Fruit fly (Drosophila melanogaster) whole organism, embryonic: Measurements from ENCODE around the gene CG33306.

Experiments
- Ada2b ChIP-seq: fragments of 200-800 bp; sonication (Bioruptor generic); IDR thresholded peaks from 2 replicates; pipeline ENCODE4 v1.3.6; 2022; ENCODE audit warnings: missing biosample characterization, missing genetic modification characterization
- Bgb ChIP-seq: fragments of 200-800 bp; sonication (Bioruptor generic); IDR thresholded peaks from 2 replicates; pipeline ENCODE4 v1.3.6; 2022; ENCODE audit warnings: missing biosample characterization, missing genetic modification characterization; ENCODE audit not compliant: partially characterized antibody
- C15 ChIP-seq: fragments of 200-800 bp; sonication (Bioruptor generic); IDR thresholded peaks from 3 replicates; pipeline ENCODE4 v1.3.6; 2022; ENCODE audit warnings: missing biosample characterization, missing genetic modification characterization
- CG14710 ChIP-seq: fragments of 200-800 bp; sonication (Bioruptor generic); optimal IDR thresholded peaks from 3 replicates; lab custom pipeline; 2019; ENCODE audit warnings: missing biosample characterization, mild to moderate bottlenecking, missing genetic modification characterization, moderate library complexity
- CG15479 ChIP-seq: fragments of 200-800 bp; sonication (Bioruptor generic); optimal IDR thresholded peaks from 3 replicates; lab custom pipeline; 2019; ENCODE audit warnings: missing biosample characterization, mild to moderate bottlenecking, missing genetic modification characterization, moderate library complexity
- CG16815 ChIP-seq: fragments of 200-800 bp; sonication (Bioruptor generic); optimal IDR thresholded peaks from 3 replicates; lab custom pipeline; 2017; ENCODE audit warnings: missing biosample characterization, mild to moderate bottlenecking, missing genetic modification characterization
- CG17829 ChIP-seq: fragments of 200-800 bp; optimal IDR thresholded peaks from 2 replicates; lab custom pipeline; 2019; ENCODE audit warnings: missing biosample characterization, mild to moderate bottlenecking, missing genetic modification characterization, moderate library complexity
- CG2199 ChIP-seq: fragments of 200-800 bp; sonication (Bioruptor generic); IDR thresholded peaks from 3 replicates; pipeline ENCODE4 v1.3.6; 2022; ENCODE audit warnings: missing biosample characterization, missing genetic modification characterization
- CG2712 ChIP-seq: fragments of 200-800 bp; optimal IDR thresholded peaks from 3 replicates; lab custom pipeline; 2019; ENCODE audit warnings: missing biosample characterization, mild to moderate bottlenecking, missing genetic modification characterization, moderate library complexity
- CG30020 ChIP-seq: fragments of 200-800 bp; optimal IDR thresholded peaks from 2 replicates; lab custom pipeline; 2019; ENCODE audit warnings: missing biosample characterization, mild to moderate bottlenecking, missing genetic modification characterization, moderate library complexity
- CG32532 ChIP-seq: fragments of 200-800 bp; sonication (Bioruptor generic); IDR thresholded peaks from 2 replicates; pipeline ENCODE4 v1.3.6; 2022; ENCODE audit warnings: missing biosample characterization, missing genetic modification characterization
- CG4820 ChIP-seq: fragments of 200-800 bp; sonication (Bioruptor generic); optimal IDR thresholded peaks from 3 replicates; lab custom pipeline; 2016; ENCODE audit warnings: missing biosample characterization, missing genetic modification characterization
- CG9797 ChIP-seq: fragments of 200-800 bp; sonication (Bioruptor generic); optimal IDR thresholded peaks from 3 replicates; lab custom pipeline; 2018; ENCODE audit warnings: missing biosample characterization, mild to moderate bottlenecking, missing genetic modification characterization
- CTCF ChIP-seq: fragments of 200-800 bp; sonication (Bioruptor generic); optimal IDR thresholded peaks from 2 replicates; lab custom pipeline; 2017; ENCODE audit warnings: missing biosample characterization, mild to moderate bottlenecking, missing genetic modification characterization, moderate library complexity
- Deaf1 ChIP-seq: fragments of 200-800 bp; optimal IDR thresholded peaks from 3 replicates; lab custom pipeline; 2019; ENCODE audit warnings: missing biosample characterization, mild to moderate bottlenecking, missing genetic modification characterization, moderate library complexity
- Med ChIP-seq: fragments of 200-800 bp; sonication (Bioruptor generic); peaks from one replicate; lab custom pipeline; 2016; ENCODE audit warnings: missing biosample characterization, missing genetic modification characterization, mild to moderate bottlenecking, inconsistent platforms, moderate library complexity
- Myb ChIP-seq: fragments of 200-800 bp; sonication (Bioruptor generic); optimal IDR thresholded peaks from 2 replicates; lab custom pipeline; 2016; ENCODE audit warnings: missing biosample characterization, missing genetic modification characterization
- Opbp ChIP-seq: fragments of 200-800 bp; sonication (Bioruptor generic); IDR thresholded peaks from 3 replicates; pipeline ENCODE4 v1.3.6; 2022; ENCODE audit warnings: missing biosample characterization, missing genetic modification characterization; ENCODE audit not compliant: partially characterized antibody
- Stat92E ChIP-seq, 3 experiments: fragments of >200 bp in 2 of 3; fragments of 200-800 bp in 1 of 3; sonication (Bioruptor generic) in 1 of 3; optimal IDR thresholded peaks; 2 replicates each; lab custom pipeline; 2017 to 2019; ENCODE audit warnings: missing biosample characterization in 3 of 3, missing genetic modification characterization in 3 of 3, mild to moderate bottlenecking in 1 of 3, moderate library complexity in 1 of 3
- amos ChIP-seq: fragments of 200-800 bp; sonication (Bioruptor generic); IDR thresholded peaks from 2 replicates; pipeline ENCODE4 v1.3.6; 2022; ENCODE audit warnings: missing biosample characterization, missing genetic modification characterization; ENCODE audit not compliant: partially characterized antibody
- ase ChIP-seq: fragments of 200-800 bp; sonication (Bioruptor generic); IDR thresholded peaks from 3 replicates; pipeline ENCODE4 v1.3.6; 2022; ENCODE audit warnings: missing biosample characterization, missing genetic modification characterization
- chn ChIP-seq: fragments of 200-800 bp; sonication (Bioruptor generic); optimal IDR thresholded peaks from 2 replicates; lab custom pipeline; 2016; ENCODE audit warnings: missing biosample characterization, missing genetic modification characterization
- corto ChIP-seq: fragments of 200-800 bp; sonication (Bioruptor generic); optimal IDR thresholded peaks from 2 replicates; lab custom pipeline; 2016; ENCODE audit warnings: missing biosample characterization, mild to moderate bottlenecking, missing genetic modification characterization, moderate library complexity
- cwo ChIP-seq: fragments of 200-800 bp; sonication (Bioruptor generic); optimal IDR thresholded peaks from 3 replicates; lab custom pipeline; 2017; ENCODE audit warnings: missing biosample characterization, missing genetic modification characterization, mild to moderate bottlenecking, moderate library complexity, missing genetic modification reagents
- exex ChIP-seq: fragments of 200-800 bp; sonication (Bioruptor generic); optimal IDR thresholded peaks from 4 replicates; lab custom pipeline; 2018; ENCODE audit warnings: missing biosample characterization, mild to moderate bottlenecking, missing genetic modification characterization, moderate library complexity
- grn ChIP-seq: fragments of 200-800 bp; sonication (Bioruptor generic); optimal IDR thresholded peaks from 3 replicates; lab custom pipeline; 2017; ENCODE audit warnings: missing biosample characterization, missing genetic modification characterization
- knrl ChIP-seq: fragments of 200-800 bp; sonication (Bioruptor generic); IDR thresholded peaks from 3 replicates; pipeline ENCODE4 v1.3.6; 2022; ENCODE audit warnings: missing biosample characterization, missing genetic modification characterization; ENCODE audit not compliant: partially characterized antibody
- lbe ChIP-seq: fragments of 200-800 bp; sonication (Bioruptor generic); optimal IDR thresholded peaks from 2 replicates; lab custom pipeline; 2016; ENCODE audit warnings: missing biosample characterization, mild to moderate bottlenecking, missing genetic modification characterization
- lmd ChIP-seq: fragments of 200-800 bp; sonication (Bioruptor generic); IDR thresholded peaks from 2 replicates; pipeline ENCODE4 v1.3.6; 2022; ENCODE audit warnings: missing biosample characterization, missing genetic modification characterization
- mirr ChIP-seq: fragments of 200-800 bp; sonication (Bioruptor generic); optimal IDR thresholded peaks from 3 replicates; lab custom pipeline; 2018; ENCODE audit warnings: missing biosample characterization, mild to moderate bottlenecking, missing genetic modification characterization
- nerfin-1 ChIP-seq: fragments of 200-800 bp; sonication (Bioruptor generic); optimal IDR thresholded peaks from 3 replicates; lab custom pipeline; 2019; ENCODE audit warnings: missing biosample characterization, mild to moderate bottlenecking, missing genetic modification characterization, moderate library complexity
- pan ChIP-seq, 4 experiments: fragments of >200 bp in 3 of 4; fragments of 200-800 bp in 1 of 4; sonication (Bioruptor generic) in 1 of 4; optimal IDR thresholded peaks in 3 of 4; IDR thresholded peaks in 1 of 4; 2 replicates each; pipeline versions ENCODE4 v1.3.6 to Lab custom; 2017 to 2022; ENCODE audit warnings: missing biosample characterization in 2 of 4, missing genetic modification characterization in 2 of 4, mixed read lengths in 1 of 4
- psq ChIP-seq: fragments of 200-800 bp; sonication (Bioruptor generic); optimal IDR thresholded peaks from 2 replicates; lab custom pipeline; 2017; ENCODE audit warnings: missing biosample characterization, missing genetic modification characterization
- rib ChIP-seq: fragments of 200-800 bp; sonication (Bioruptor generic); IDR thresholded peaks from 2 replicates; pipeline ENCODE4 v1.3.6; 2022; ENCODE audit warnings: missing biosample characterization, missing genetic modification characterization
- stwl ChIP-seq: fragments of 200-800 bp; sonication (Bioruptor generic); optimal IDR thresholded peaks from 3 replicates; lab custom pipeline; 2018; ENCODE audit warnings: missing biosample characterization, mild to moderate bottlenecking, missing genetic modification characterization, moderate library complexity
- sug ChIP-seq: fragments of 200-800 bp; optimal IDR thresholded peaks from 2 replicates; lab custom pipeline; 2019; ENCODE audit warnings: missing biosample characterization, mild to moderate bottlenecking, missing genetic modification characterization, moderate library complexity
- trem ChIP-seq: fragments of 200-800 bp; optimal IDR thresholded peaks from 3 replicates; lab custom pipeline; 2019; ENCODE audit warnings: missing biosample characterization, mild to moderate bottlenecking, missing genetic modification characterization, moderate library complexity
- zfh1 ChIP-seq: fragments of 200-800 bp; sonication (Bioruptor generic); IDR thresholded peaks from 3 replicates; pipeline ENCODE4 v1.3.6; 2022; ENCODE audit warnings: missing biosample characterization, missing genetic modification characterization

CG33306 gene

DNA sequence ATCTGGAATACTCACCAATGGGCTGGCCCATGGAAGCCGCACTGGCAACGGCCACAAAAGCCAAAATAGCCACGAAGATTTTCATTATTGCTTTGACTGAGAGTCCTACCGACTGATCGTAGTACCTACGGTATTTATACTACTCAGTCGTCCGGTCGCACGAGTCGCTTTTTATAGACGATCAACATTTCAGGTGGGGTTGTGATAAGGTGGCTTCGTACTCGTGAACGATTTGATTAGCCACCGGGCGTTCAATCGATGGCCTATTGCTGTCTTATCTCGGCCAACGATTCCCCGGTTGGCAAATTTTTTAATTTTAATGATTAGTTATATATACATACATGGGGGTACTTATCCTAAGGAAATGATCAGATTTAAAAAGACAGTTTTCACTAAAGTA is 1.6 kb upstream of the CG33306 start, which contains the start of gene CG8997:
CG8997 (minus strand) TSS at position 148 of the 400 bp plus-strand sequence.
- TF ChIP-seq chn, result no peak
- no peak for TF ChIP-seq CG16815 (GFP tag; lab: Kevin White, UChicago)
- no peak for TF ChIP-seq lmd (GFP tag; lab: Robert Waterston, UW)
- peak; percentile 5 for TF ChIP-seq lbe
- peak; percentile 25 for TF ChIP-seq grn (GFP tag; lab: Kevin White, UChicago)
- peak; percentile 37 for TF ChIP-seq Med (GFP tag; lab: Kevin White, UChicago)
- TF ChIP-seq CG9797, result no peak
- peak; percentile 92 for TF ChIP-seq sug (tag; lab: Kevin White, UChicago)
- TF ChIP-seq cwo (GFP tag; lab: Kevin White, UChicago), result peak; percentile 51
- TF ChIP-seq CG15479, result no peak
- TF ChIP-seq ase, result 0 out of 3 replicates have a peak, but pooled peaks have one; percentile 19
- TF ChIP-seq pan (optimal IDR thresholded peaks at IDR 0.05; lab: Kevin White, UChicago), result no peak
- peak in 1 of 2 experiments; percentile 24 for TF ChIP-seq pan (GFP tag; optimal IDR thresholded peaks at IDR 0.05 in 1 of 2, IDR thresholded peaks at IDR 0.05 in 1 of 2)
- TF ChIP-seq Deaf1 (tag; lab: Kevin White, UChicago), result peak; percentile 58
- peak; percentile 87 for TF ChIP-seq exex (tag; lab: Kevin White, UChicago)
- TF ChIP-seq rib (GFP tag; lab: Robert Waterston, UW), result no peak
- TF ChIP-seq mirr, result peak; percentile 7
- TF ChIP-seq corto (GFP tag; lab: Kevin White, UChicago), result peak; percentile 2
- TF ChIP-seq CG32532 (GFP tag; lab: Robert Waterston, UW), result peak; percentile 30; the same call in 1 of the 2 replicates

DNA sequence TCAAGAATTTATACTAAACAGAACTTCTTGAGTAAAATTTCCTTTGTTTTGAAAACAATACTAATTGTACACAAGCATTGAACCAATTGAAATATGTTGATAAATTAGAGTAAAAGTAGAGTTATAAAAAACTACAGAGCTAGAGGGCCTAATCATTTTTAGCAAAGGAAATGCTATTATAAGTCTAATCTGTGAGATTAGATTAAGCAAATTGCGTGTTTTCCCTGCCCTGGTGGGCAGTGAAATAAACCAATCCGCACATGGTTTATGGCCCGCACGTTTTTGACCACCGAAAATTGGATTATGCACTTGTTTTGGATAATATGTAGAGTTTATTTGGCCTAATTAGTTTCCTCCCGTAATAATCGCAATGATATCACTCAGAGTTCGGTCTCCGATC is 970 bp downstream of the CG33306 start:
- TF ChIP-seq cwo (GFP tag; lab: Kevin White, UChicago) (peak; percentile 45), exex (tag; lab: Kevin White, UChicago) (peak; percentile 86), sug (tag; lab: Kevin White, UChicago) (peak; percentile 75), Myb (GFP tag; lab: Kevin White, UChicago) (no peak)

DNA sequence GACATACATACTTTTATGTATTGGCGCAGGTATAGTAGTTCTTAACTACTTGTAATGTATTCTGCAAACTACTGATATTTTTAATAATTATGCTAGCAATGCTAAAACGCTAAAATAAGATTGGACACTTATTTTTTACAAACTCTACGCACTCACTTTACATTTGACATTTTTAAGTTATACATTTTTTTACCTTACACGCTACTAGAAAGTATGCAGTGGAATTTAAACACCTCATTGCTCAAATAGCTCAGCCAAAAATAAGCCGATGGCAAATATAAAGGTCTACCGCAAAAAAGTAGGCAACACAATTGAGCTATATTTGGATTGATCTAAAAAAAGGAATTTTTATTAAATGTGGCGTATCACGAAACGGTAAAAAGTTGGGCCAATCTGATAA is 1.5 kb downstream of the CG33306 start:
- TF ChIP-seq nerfin-1 (peak; percentile 37), CG2199 (GFP tag; lab: Robert Waterston, UW) (peak; percentile 72; the same call in 2 of the 3 replicates), Ada2b (no peak), CG2712 (peak; percentile 20), CG17829 (tag; lab: Kevin White, UChicago) (peak; percentile 26), psq (GFP tag; lab: Kevin White, UChicago) (no peak), Bgb (GFP tag; lab: Robert Waterston, UW) (0 out of 2 replicates have a peak, but pooled peaks have one; percentile 17), zfh1 (GFP tag; lab: Robert Waterston, UW) (no peak), Stat92E (GFP tag; optimal IDR thresholded peaks at IDR 0.05; lab: Kevin White, UChicago) (no peak), stwl (tag; lab: Kevin White, UChicago) (peak; percentile 71), CTCF (GFP tag; lab: Kevin White, UChicago) (peak; percentile 86), amos (GFP tag; lab: Robert Waterston, UW) (peak; percentile 52; the same call in 1 of the 2 replicates), CG30020 (tag; lab: Kevin White, UChicago) (no peak), trem (tag; lab: Kevin White, UChicago) (peak; percentile 35), CG4820 (GFP tag; lab: Kevin White, UChicago) (no peak), knrl (GFP tag; lab: Robert Waterston, UW) (peak; percentile 59; the same call in 2 of the 3 replicates), C15 (GFP tag; lab: Robert Waterston, UW) (no peak), CG14710 (tag; lab: Kevin White, UChicago) (peak; percentile 12), Opbp (GFP tag; lab: Robert Waterston, UW) (peak; percentile 53; the same call in 1 of the 3 replicates)
